Worm (Caenorhabditis elegans): Measurements from ENCODE around the gene T21B4.15.

- TF ChIP-seq unc-130 (GFP tag; optimal IDR thresholded peaks at IDR 0.05) (no peak), fos-1 (tag; optimal IDR thresholded peaks at IDR 0.05) (no peak), duxl-1 (tag; optimal IDR thresholded peaks at IDR 0.05; ENCODE audit: poor library complexity) (no peak), lin-13 (GFP tag; optimal IDR thresholded peaks at IDR 0.05) (no peak), aly-2 (tag; optimal IDR thresholded peaks at IDR 0.05) (no peak), ceh-82 (tag; optimal IDR thresholded peaks at IDR 0.05) (no peak), madf-9 (GFP tag; conservative IDR thresholded peaks at IDR 0.05) (no peak), lin-1 (GFP tag; IDR thresholded peaks at IDR 0.05) (no peak), nhr-237 (tag; optimal IDR thresholded peaks at IDR 0.05) (no peak), lin-39 (tag; optimal IDR thresholded peaks at IDR 0.05) (no peak), madf-5 (GFP tag; IDR thresholded peaks at IDR 0.05) (no peak), unc-39 (tag; optimal IDR thresholded peaks at IDR 0.05) (no peak), D1046.2 (GFP tag; IDR thresholded peaks at IDR 0.05) (no peak), daf-16 (GFP tag; optimal IDR thresholded peaks at IDR 0.05) (no peak), daf-16 (tag; optimal IDR thresholded peaks at IDR 0.05) (no peak)
Measured at ce11 chrII:12506511-12506910, 16.5 kb downstream of the T21B4.15 start.
